Fruit fly (Drosophila melanogaster) whole organism, embryonic: Measurements from ENCODE around the gene LanB1.
A peak's percentile ranks its signal among the peaks of the same experiment; 100 is the strongest.

ENCODE experiments used
- Atf6 ChIP-seq: fragments of 200-800 bp; sonication (Bioruptor generic); IDR thresholded peaks from 2 replicates; pipeline ENCODE4 v1.3.6; 2022; ENCODE audit warnings: missing biosample characterization, missing genetic modification characterization
- B-H2 ChIP-seq: fragments of 200-800 bp; sonication (Bioruptor generic); optimal IDR thresholded peaks from 2 replicates; lab custom pipeline; 2018; ENCODE audit warnings: missing biosample characterization, mild to moderate bottlenecking, missing genetic modification characterization
- CG10462 ChIP-seq: fragments of 200-800 bp; sonication (Bioruptor generic); optimal IDR thresholded peaks from 2 replicates; lab custom pipeline; 2016; ENCODE audit warnings: missing biosample characterization, missing genetic modification characterization
- CG10543 ChIP-seq: fragments of 200-800 bp; sonication (Bioruptor generic); optimal IDR thresholded peaks from 3 replicates; lab custom pipeline; 2017; ENCODE audit warnings: missing biosample characterization, mild to moderate bottlenecking, missing genetic modification characterization, moderate library complexity
- CG11398 ChIP-seq: fragments of 200-800 bp; sonication (Bioruptor generic); optimal IDR thresholded peaks from 2 replicates; lab custom pipeline; 2016; ENCODE audit warnings: missing biosample characterization, missing genetic modification characterization
- CG12744 ChIP-seq: fragments of 200-800 bp; sonication (Bioruptor generic); optimal IDR thresholded peaks from 2 replicates; lab custom pipeline; 2016; ENCODE audit warnings: missing biosample characterization, missing genetic modification characterization
- CG18599 ChIP-seq: fragments of 200-800 bp; sonication (Bioruptor generic); optimal IDR thresholded peaks from 3 replicates; lab custom pipeline; 2017; ENCODE audit warnings: missing biosample characterization, missing genetic modification characterization, mild to moderate bottlenecking, moderate library complexity, missing genetic modification reagents
- CG32767 ChIP-seq: fragments of 200-800 bp; sonication (Bioruptor generic); IDR thresholded peaks from 2 replicates; pipeline ENCODE4 v1.3.6; 2022; ENCODE audit warnings: missing biosample characterization, missing genetic modification characterization
- CG6813 ChIP-seq: fragments of 200-800 bp; sonication (Bioruptor generic); optimal IDR thresholded peaks from 2 replicates; lab custom pipeline; 2017; ENCODE audit warnings: missing biosample characterization, missing genetic modification characterization, mild to moderate bottlenecking, moderate library complexity, missing genetic modification reagents
- CG8281 ChIP-seq: fragments of 200-800 bp; sonication (Bioruptor generic); optimal IDR thresholded peaks from 2 replicates; lab custom pipeline; 2018; ENCODE audit warnings: missing biosample characterization, mild to moderate bottlenecking, missing genetic modification characterization, moderate library complexity
- CG9609 ChIP-seq: fragments of 200-800 bp; sonication (Bioruptor generic); optimal IDR thresholded peaks from 3 replicates; lab custom pipeline; 2016; ENCODE audit warnings: missing biosample characterization, missing genetic modification characterization
- Dad ChIP-seq: fragments of 200-800 bp; sonication (Bioruptor generic); optimal IDR thresholded peaks from 3 replicates; lab custom pipeline; 2016; ENCODE audit warnings: missing biosample characterization, missing genetic modification characterization
- Dfd ChIP-seq, 2 experiments: fragments of >200 bp; optimal IDR thresholded peaks; 2 replicates each; lab custom pipeline; 2017; ENCODE audit warnings: missing biosample characterization in 2 of 2, missing genetic modification characterization in 2 of 2
- Fer2 ChIP-seq: fragments of 200-800 bp; sonication (Bioruptor generic); optimal IDR thresholded peaks from 2 replicates; lab custom pipeline; 2018; ENCODE audit warnings: missing biosample characterization, mild to moderate bottlenecking, missing genetic modification characterization, moderate library complexity
- Med ChIP-seq: fragments of 200-800 bp; sonication (Bioruptor generic); peaks from one replicate; lab custom pipeline; 2016; ENCODE audit warnings: missing biosample characterization, missing genetic modification characterization, mild to moderate bottlenecking, inconsistent platforms, moderate library complexity
- Nf-YB ChIP-seq: fragments of 200-800 bp; sonication (Bioruptor generic); optimal IDR thresholded peaks from 3 replicates; lab custom pipeline; 2019; ENCODE audit warnings: missing biosample characterization, mild to moderate bottlenecking, missing genetic modification characterization, moderate library complexity
- Ptx1 ChIP-seq: fragments of 200-800 bp; sonication (Bioruptor generic); IDR thresholded peaks from 2 replicates; pipeline ENCODE4 v1.3.6; 2022; ENCODE audit warnings: missing biosample characterization, missing genetic modification characterization
- Taf1 ChIP-seq: fragments of 200-800 bp; sonication (Bioruptor generic); IDR thresholded peaks from 2 replicates; pipeline ENCODE4 v1.3.6; 2022; ENCODE audit warnings: missing biosample characterization, missing genetic modification characterization
- Usf ChIP-seq: fragments of 200-800 bp; sonication (Bioruptor generic); optimal IDR thresholded peaks from 2 replicates; lab custom pipeline; 2017; ENCODE audit warnings: missing genotype, missing biosample characterization, missing genetic modification characterization
- Xrp1 ChIP-seq: fragments of 200-800 bp; sonication (Bioruptor generic); IDR thresholded peaks from 2 replicates; pipeline ENCODE4 v1.3.6; 2022; ENCODE audit warnings: missing biosample characterization, missing genetic modification characterization
- ara ChIP-seq: fragments of 200-800 bp; sonication (Bioruptor generic); IDR thresholded peaks from 2 replicates; pipeline ENCODE4 v1.3.6; 2022; ENCODE audit warnings: missing biosample characterization, missing genetic modification characterization
- bigmax ChIP-seq: fragments of 200-800 bp; sonication (Bioruptor generic); optimal IDR thresholded peaks from 2 replicates; lab custom pipeline; 2018; ENCODE audit warnings: missing biosample characterization, mild to moderate bottlenecking, missing genetic modification characterization
- cad ChIP-seq: fragments of >200 bp; optimal IDR thresholded peaks from 2 replicates; lab custom pipeline; 2017; ENCODE audit warnings: missing biosample characterization, missing genetic modification characterization
- cg ChIP-seq: fragments of 200-800 bp; sonication (Bioruptor generic); optimal IDR thresholded peaks from 3 replicates; lab custom pipeline; 2019; ENCODE audit warnings: missing biosample characterization, mild to moderate bottlenecking, missing genetic modification characterization, moderate library complexity
- crp ChIP-seq, 2 experiments: fragments of 200-800 bp; sonication (Bioruptor generic); optimal IDR thresholded peaks; 2 replicates in 1 of 2; 3 replicates in 1 of 2; lab custom pipeline; 2017; ENCODE audit warnings: missing biosample characterization in 2 of 2, missing genetic modification characterization in 2 of 2, mild to moderate bottlenecking in 1 of 2, moderate library complexity in 1 of 2
- fd64A ChIP-seq: fragments of 200-800 bp; sonication (Bioruptor generic); optimal IDR thresholded peaks from 3 replicates; lab custom pipeline; 2018; ENCODE audit warnings: missing biosample characterization, mild to moderate bottlenecking, missing genetic modification characterization
- fd96Cb ChIP-seq: fragments of 200-800 bp; sonication (Bioruptor generic); optimal IDR thresholded peaks from 2 replicates; lab custom pipeline; 2018; ENCODE audit warnings: missing biosample characterization, mild to moderate bottlenecking, missing genetic modification characterization, moderate library complexity
- hth ChIP-seq: fragments of >200 bp; optimal IDR thresholded peaks from 2 replicates; lab custom pipeline; 2017; ENCODE audit warnings: inconsistent platforms
- ind ChIP-seq: fragments of 200-800 bp; sonication (Bioruptor generic); optimal IDR thresholded peaks from 3 replicates; lab custom pipeline; 2016; ENCODE audit warnings: missing biosample characterization, missing genetic modification characterization
- nerfin-2 ChIP-seq: fragments of 200-800 bp; sonication (Bioruptor generic); IDR thresholded peaks from 2 replicates; pipeline ENCODE4 v1.3.6; 2022; ENCODE audit warnings: missing biosample characterization, missing genetic modification characterization; ENCODE audit not compliant: partially characterized antibody
- nom ChIP-seq: fragments of 200-800 bp; sonication (Bioruptor generic); optimal IDR thresholded peaks from 2 replicates; lab custom pipeline; 2017; ENCODE audit warnings: missing biosample characterization, missing genetic modification characterization, mild to moderate bottlenecking, moderate library complexity, missing genetic modification reagents
- onecut ChIP-seq: fragments of 200-800 bp; sonication (Bioruptor generic); IDR thresholded peaks from 2 replicates; pipeline ENCODE4 v1.3.6; 2022; ENCODE audit warnings: missing biosample characterization, missing genetic modification characterization
- pzg ChIP-seq: fragments of 200-800 bp; sonication (Bioruptor generic); optimal IDR thresholded peaks from 3 replicates; lab custom pipeline; 2018; ENCODE audit warnings: missing biosample characterization, mild to moderate bottlenecking, missing genetic modification characterization, moderate library complexity
- salm ChIP-seq: fragments of 200-800 bp; sonication (Bioruptor generic); optimal IDR thresholded peaks from 2 replicates; lab custom pipeline; 2018; ENCODE audit warnings: missing biosample characterization, mild to moderate bottlenecking, missing genetic modification characterization
- sima ChIP-seq: fragments of 200-800 bp; sonication (Bioruptor generic); optimal IDR thresholded peaks from 2 replicates; lab custom pipeline; 2016; ENCODE audit warnings: missing biosample characterization, missing genetic modification characterization
- so ChIP-seq: fragments of 200-800 bp; sonication (Bioruptor generic); IDR thresholded peaks from 3 replicates; pipeline ENCODE4 v1.3.6; 2022; ENCODE audit warnings: missing biosample characterization, missing genetic modification characterization
- tin ChIP-seq: fragments of 200-800 bp; sonication (Bioruptor generic); optimal IDR thresholded peaks from 3 replicates; lab custom pipeline; 2016; ENCODE audit warnings: missing biosample characterization, missing genetic modification characterization
- tx ChIP-seq: fragments of 200-800 bp; sonication (Bioruptor generic); optimal IDR thresholded peaks from 2 replicates; lab custom pipeline; 2016; ENCODE audit warnings: missing biosample characterization, missing genetic modification characterization
- usp ChIP-seq: fragments of >200 bp; optimal IDR thresholded peaks from 2 replicates; lab custom pipeline; 2017; ENCODE audit warnings: missing biosample characterization, missing genetic modification characterization
- zf30C ChIP-seq: fragments of 200-800 bp; sonication (Bioruptor generic); optimal IDR thresholded peaks from 3 replicates; lab custom pipeline; 2018; ENCODE audit warnings: missing biosample characterization, mild to moderate bottlenecking, missing genetic modification characterization

The LanB1 gene

dm6 chr2L:7799804-7800433, 11.3 kb upstream of the LanB1 start, which contains the start of the genes Herp and r2d2 (continued):
- peak; percentile 81 for TF ChIP-seq Taf1
- peak; percentile 90 for TF ChIP-seq tx (GFP tag; lab: Kevin White, UChicago)
- no peak for TF ChIP-seq nerfin-2
- peak in 1 of 2 experiments; percentile 75 for TF ChIP-seq crp (GFP tag; optimal IDR thresholded peaks at IDR 0.05; lab: Kevin White, UChicago)
- TF ChIP-seq nom (GFP tag; lab: Kevin White, UChicago), result peak; percentile 87
- TF ChIP-seq B-H2, result peak; percentile 94
- peak; percentile 81 for TF ChIP-seq fd96Cb (tag; lab: Kevin White, UChicago)
- no peak for TF ChIP-seq usp (GFP tag; lab: Kevin White, UChicago)
- TF ChIP-seq CG6813 (GFP tag; lab: Kevin White, UChicago), result peak; percentile 64
- TF ChIP-seq Atf6, result peak; percentile 92
- peak; percentile 45 for TF ChIP-seq sima (GFP tag; lab: Kevin White, UChicago)
- peak; percentile 91 for TF ChIP-seq so
- TF ChIP-seq cg (GFP tag; lab: Kevin White, UChicago), result no peak
- TF ChIP-seq Nf-YB, result peak; percentile 64
- no peak for TF ChIP-seq cad (GFP tag; lab: Kevin White, UChicago)
- peak; percentile 68 for TF ChIP-seq pzg (GFP tag; lab: Kevin White, UChicago)
- peak; percentile 81 for TF ChIP-seq CG12744
- peak; percentile 60 for TF ChIP-seq CG10462 (GFP tag; lab: Kevin White, UChicago)
- no peak for TF ChIP-seq zf30C (GFP tag; lab: Kevin White, UChicago)
- peak; percentile 90 for TF ChIP-seq tin
- peak; percentile 74 for TF ChIP-seq fd64A
- TF ChIP-seq Dfd (GFP tag; optimal IDR thresholded peaks at IDR 0.05; lab: Kevin White, UChicago), result no peak
- peak; percentile 94 for TF ChIP-seq CG9609 (GFP tag; lab: Kevin White, UChicago)
- TF ChIP-seq CG11398, result peak; percentile 85
- peak; percentile 97 for TF ChIP-seq CG10543 (GFP tag; lab: Kevin White, UChicago)
- TF ChIP-seq Fer2 (tag; lab: Kevin White, UChicago), result peak; percentile 87
- no peak for TF ChIP-seq hth
- TF ChIP-seq Xrp1 (GFP tag; lab: Robert Waterston, UW), result peak; percentile 90
- TF ChIP-seq CG18599, result peak; percentile 94

dm6 chr2L:7807563-7807962, 3.7 kb upstream of the LanB1 start:
- TF ChIP-seq ara (GFP tag; lab: Robert Waterston, UW) (no peak), Med (GFP tag; lab: Kevin White, UChicago) (peak; percentile 21), CG32767 (no peak), bigmax (GFP tag; lab: Kevin White, UChicago) (no peak), CG8281 (tag; lab: Kevin White, UChicago) (peak; percentile 95), onecut (GFP tag; lab: Robert Waterston, UW) (no peak), ind (no peak), Dad (GFP tag; lab: Kevin White, UChicago) (no peak), Usf (GFP tag; lab: Kevin White, UChicago) (no peak), Ptx1 (GFP tag; lab: Robert Waterston, UW) (no peak), salm (tag; lab: Kevin White, UChicago) (no peak)
